Worm (Caenorhabditis elegans) whole organism, young adult: ENCODE data around the gene F53A9.3.

Source experiments
- B0035.1 ChIP-seq: sonication (generic microtip); optimal IDR thresholded peaks from 2 replicates; lab custom pipeline; 2016; ENCODE audit warnings: missing genetic modification characterization, mild to moderate bottlenecking, missing compliant biosample characterization, missing genotype, missing genetic modification reagents
- Y53G8AR.9 ChIP-seq: fragments of 200-800 bp; sonication (Bioruptor generic); conservative IDR thresholded peaks from 2 replicates; pipeline ENCODE4 v1.3.6; 2022; ENCODE audit warnings: missing genetic modification reagents, missing genetic modification characterization, missing compliant biosample characterization
- dpff-1 ChIP-seq: sonication (generic microtip); optimal IDR thresholded peaks from 2 replicates; lab custom pipeline; 2017; ENCODE audit warnings: mild to moderate bottlenecking, missing genetic modification characterization, missing compliant biosample characterization
- him-1 ChIP-seq: sonication (generic microtip); optimal IDR thresholded peaks from 2 replicates; lab custom pipeline; 2016; ENCODE audit warnings: missing genotype, missing genetic modification reagents, missing genetic modification characterization, missing compliant biosample characterization
- lsl-1 ChIP-seq: fragments of 200-800 bp; sonication (Bioruptor generic); optimal IDR thresholded peaks from 2 replicates; lab custom pipeline; 2018; ENCODE audit warnings: mild to moderate bottlenecking, missing genetic modification characterization, moderate library complexity, missing compliant biosample characterization
- madf-6 ChIP-seq: fragments of 200-800 bp; sonication (Bioruptor generic); IDR thresholded peaks from 2 replicates; pipeline ENCODE4 v1.3.6; 2022; ENCODE audit warnings: missing genetic modification reagents, missing genetic modification characterization, missing compliant biosample characterization
- nfya-1 ChIP-seq: sonication (generic microtip); optimal IDR thresholded peaks from 2 replicates; lab custom pipeline; 2017; ENCODE audit warnings: antibody characterized with exemption, missing compliant biosample characterization, missing genetic modification characterization, borderline replicate concordance; ENCODE audit not compliant: insufficient read depth
- nfyb-1 ChIP-seq: fragments of 200-800 bp; sonication (Bioruptor generic); IDR thresholded peaks from 2 replicates; pipeline ENCODE4 v1.3.6; 2022; ENCODE audit warnings: missing genetic modification reagents, missing genetic modification characterization, missing compliant biosample characterization
- snpc-3.4 ChIP-seq: sonication (generic microtip); optimal IDR thresholded peaks from 2 replicates; lab custom pipeline; 2017; ENCODE audit warnings: missing genetic modification characterization, mild to moderate bottlenecking, missing compliant biosample characterization, antibody characterized with exemption, moderate library complexity, missing genotype, missing genetic modification reagents
- sptf-2 ChIP-seq: fragments of 200-800 bp; sonication (Bioruptor generic); optimal IDR thresholded peaks from 2 replicates; lab custom pipeline; 2018; ENCODE audit warnings: mild to moderate bottlenecking, missing genetic modification characterization, missing compliant biosample characterization
- unc-62 ChIP-seq: fragments of 150-350 bp; optimal IDR thresholded peaks from 2 replicates; lab custom pipeline; 2014; ENCODE audit warnings: missing biosample characterization, missing genetic modification reagents, missing genetic modification characterization
- ztf-26 ChIP-seq: sonication (generic microtip); optimal IDR thresholded peaks from 2 replicates; lab custom pipeline; 2017; ENCODE audit warnings: missing genetic modification characterization, missing compliant biosample characterization
- ztf-28 ChIP-seq: fragments of 200-800 bp; sonication (Bioruptor generic); IDR thresholded peaks from 2 replicates; pipeline ENCODE4 v1.3.6; 2022; ENCODE audit warnings: missing genetic modification reagents, missing genetic modification characterization, missing compliant biosample characterization

DNA sequence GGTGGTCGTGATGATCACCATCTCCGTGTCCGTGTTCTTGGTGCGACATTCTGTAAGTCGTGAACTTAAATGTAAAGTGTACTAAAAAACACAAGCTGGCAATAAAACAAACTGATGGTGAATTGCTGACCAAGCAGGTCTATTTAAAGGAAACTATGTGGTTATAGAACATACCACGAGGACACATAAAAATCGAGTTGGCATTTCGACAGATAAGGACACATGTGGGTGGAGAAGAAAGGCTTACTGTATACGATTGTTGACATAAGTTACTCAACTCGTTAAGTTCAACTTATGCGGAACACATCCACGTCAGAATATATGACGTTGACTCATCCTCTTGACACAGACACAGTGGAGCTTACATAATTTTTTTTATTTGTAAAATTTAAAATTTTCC lies 10.7 kb downstream of the F53A9.3 start, which contains the start of gene F53A9.8:
- TF ChIP-seq sptf-2 (no peak), snpc-3.4 (tag; lab: Kevin White, UChicago) (no peak), ztf-28 (GFP tag; lab: Robert Waterston, UW) (no peak), dpff-1 (tag; lab: Kevin White, UChicago) (no peak), unc-62 (no peak), Y53G8AR.9 (GFP tag; lab: Robert Waterston, UW) (no peak), B0035.1 (tag; lab: Kevin White, UChicago) (no peak), ztf-26 (tag; lab: Kevin White, UChicago) (no peak), him-1 (tag; lab: Kevin White, UChicago) (no peak), nfya-1 (tag; lab: Kevin White, UChicago) (no peak), lsl-1 (no peak), madf-6 (GFP tag; lab: Robert Waterston, UW) (no peak), nfyb-1 (GFP tag; lab: Robert Waterston, UW) (no peak)
